Fruit fly (Drosophila melanogaster) whole organism: ENCODE results near the gene orion.

Source experiments
- CG8478 ChIP-seq: fragments of >200 bp; optimal IDR thresholded peaks from 2 replicates; lab custom pipeline; 2018; ENCODE audit warnings: inconsistent platforms
- EcR ChIP-seq, 2 experiments: fragments of >200 bp; optimal IDR thresholded peaks; 2 replicates each; lab custom pipeline; 2017; ENCODE audit warnings: missing biosample characterization in 2 of 2, missing genetic modification characterization in 2 of 2, missing genetic modification reagents in 2 of 2
- psq ChIP-seq: fragments of >200 bp; optimal IDR thresholded peaks from 2 replicates; lab custom pipeline; 2017
- usp ChIP-seq: fragments of >200 bp; optimal IDR thresholded peaks from 2 replicates; lab custom pipeline; 2017; ENCODE audit warnings: missing biosample characterization, missing genetic modification characterization, mixed read lengths

- TF ChIP-seq psq (lab: Kevin White, UChicago) (no peak), usp (no peak), EcR (GFP tag; optimal IDR thresholded peaks at IDR 0.05; lab: Kevin White, UChicago) (no peak), CG8478 (lab: Kevin White, UChicago) (no peak)
These were observed 14.3 kb upstream of the orion start for dm6 chrX:7960988-7961387.
